Fruit fly (Drosophila melanogaster): ENCODE data around the gene Mec2.

The Mec2 gene

DNA sequence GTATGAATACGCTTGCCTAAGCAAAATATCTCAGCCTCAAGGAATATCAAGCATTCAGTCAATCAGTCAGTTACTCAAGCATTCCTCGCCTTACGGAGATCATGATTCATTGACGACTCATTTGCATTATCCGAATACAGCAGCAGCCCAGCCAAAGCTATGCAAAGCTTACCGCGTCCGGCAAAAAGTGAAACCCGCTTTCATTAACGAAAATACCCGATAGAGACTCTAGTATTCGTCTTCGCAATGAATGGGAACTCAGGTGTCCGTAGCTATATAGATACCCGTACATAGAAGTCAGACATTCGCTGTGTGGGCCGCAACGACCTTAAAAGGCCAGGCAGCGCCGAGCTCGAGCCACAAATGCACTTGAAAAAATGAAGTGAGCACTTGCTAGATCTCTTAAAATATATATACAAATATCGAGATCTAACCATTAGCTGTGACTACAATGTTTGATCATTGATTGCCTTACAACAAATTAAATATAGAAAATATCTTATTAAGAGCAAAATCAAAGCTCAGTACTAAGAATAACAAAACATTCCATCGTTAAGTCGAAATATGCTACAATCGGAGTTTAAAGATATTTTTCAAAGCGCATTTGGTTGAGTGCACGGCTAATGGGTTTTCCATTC is 42.9 kb upstream of the Mec2 start (continued):
- TF ChIP-seq cyc (GFP tag; optimal IDR thresholded peaks at IDR 0.05) (no peak), Lpt (GFP tag; optimal IDR thresholded peaks at IDR 0.05) (peak; percentile 54), esn (GFP tag; optimal IDR thresholded peaks at IDR 0.05) (peak; percentile 38), fkh (GFP tag; optimal IDR thresholded peaks at IDR 0.05) (no peak), CG6854 (GFP tag; optimal IDR thresholded peaks at IDR 0.05) (no peak), CG6163 (GFP tag; IDR thresholded peaks at IDR 0.05) (peak; percentile 40; the same call in 1 of the 3 replicates), CG11902 (GFP tag; optimal IDR thresholded peaks at IDR 0.05) (peak; percentile 4), spab (GFP tag; optimal IDR thresholded peaks at IDR 0.05) (peak; percentile 50), CG7368 (GFP tag; optimal IDR thresholded peaks at IDR 0.05) (peak; percentile 16), CG8119 (GFP tag; IDR thresholded peaks at IDR 0.05) (peak; percentile 75), CG16779 (tag; optimal IDR thresholded peaks at IDR 0.05) (peak; percentile 10), CG6808 (GFP tag; optimal IDR thresholded peaks at IDR 0.05) (peak; percentile 60), salr (GFP tag; optimal IDR thresholded peaks at IDR 0.05) (peak; percentile 24 to 66), Eip75B (GFP tag; optimal IDR thresholded peaks at IDR 0.05) (peak; percentile 62)

DNA sequence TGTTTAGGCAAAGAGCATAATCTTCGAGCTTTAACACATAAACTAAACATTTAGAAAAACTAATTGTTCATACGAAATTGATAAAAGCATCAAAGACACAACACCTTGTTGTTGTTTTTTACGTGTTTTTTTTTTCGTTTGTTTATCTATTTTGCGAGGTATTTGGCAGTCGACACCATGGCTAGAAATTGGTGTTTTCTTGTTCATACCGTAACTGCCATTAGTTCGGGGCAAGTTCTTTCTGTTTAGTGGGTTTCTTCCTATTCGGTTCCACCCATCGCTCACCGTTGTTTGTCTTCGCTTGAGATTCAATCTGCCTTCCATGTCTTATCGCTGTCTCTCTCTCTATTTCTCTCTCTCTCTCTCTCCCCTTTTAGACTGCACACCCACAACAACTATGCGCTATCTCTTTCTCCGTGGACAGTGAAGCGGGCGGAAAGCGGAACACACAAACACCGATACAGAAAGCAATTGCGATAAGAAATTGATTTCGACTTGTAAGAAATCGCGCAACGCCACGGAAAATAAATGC is 41.3 kb upstream of the Mec2 start:
- TF ChIP-seq Lpt (GFP tag; optimal IDR thresholded peaks at IDR 0.05): peak; percentile 19
- TF ChIP-seq lz (GFP tag; optimal IDR thresholded peaks at IDR 0.05): peak; percentile 8
- TF ChIP-seq CG32006 (GFP tag; optimal IDR thresholded peaks at IDR 0.05): peak; percentile 78
- TF ChIP-seq fd85E (GFP tag; optimal IDR thresholded peaks at IDR 0.05): no peak
- TF ChIP-seq CG11294 (GFP tag; IDR thresholded peaks at IDR 0.05): no peak
- peak; percentile 29 for TF ChIP-seq dsx (GFP tag; optimal IDR thresholded peaks at IDR 0.05; ENCODE audit: poor library complexity, severe bottlenecking)
- TF ChIP-seq CG6808 (GFP tag; optimal IDR thresholded peaks at IDR 0.05): no peak
- TF ChIP-seq CG8319 (GFP tag; optimal IDR thresholded peaks at IDR 0.05): no peak
- TF ChIP-seq CG31627 (GFP tag; optimal IDR thresholded peaks at IDR 0.05): peak; percentile 20
- TF ChIP-seq CG6276 (GFP tag; optimal IDR thresholded peaks at IDR 0.05): peak; percentile 24
- TF ChIP-seq CG15336 (GFP tag; IDR thresholded peaks at IDR 0.05): peak; percentile 46
- TF ChIP-seq CG8119 (GFP tag; IDR thresholded peaks at IDR 0.05): peak; percentile 61
- TF ChIP-seq vri (GFP tag; optimal IDR thresholded peaks at IDR 0.05): no peak
- peak; percentile 54 for TF ChIP-seq OdsH (GFP tag; optimal IDR thresholded peaks at IDR 0.05)
- TF ChIP-seq CG4318 (GFP tag; optimal IDR thresholded peaks at IDR 0.05): peak; percentile 58
- peak; percentile 52; the same call in 2 of the 3 replicates for TF ChIP-seq eg (GFP tag; IDR thresholded peaks at IDR 0.05)
- peak in 1 of 2 experiments; percentile 40 for TF ChIP-seq salr (GFP tag; optimal IDR thresholded peaks at IDR 0.05)
- TF ChIP-seq CG6854 (GFP tag; optimal IDR thresholded peaks at IDR 0.05): no peak
- peak; percentile 30 for TF ChIP-seq pdm3 (GFP tag; optimal IDR thresholded peaks at IDR 0.05)
- no peak for TF ChIP-seq CG16779 (tag; optimal IDR thresholded peaks at IDR 0.05)
- no peak for TF ChIP-seq Sox15 (GFP tag; optimal IDR thresholded peaks at IDR 0.05)
- no peak for TF ChIP-seq Eip93F (GFP tag; optimal IDR thresholded peaks at IDR 0.05)
- peak; percentile 42 for TF ChIP-seq Eip75B (GFP tag; optimal IDR thresholded peaks at IDR 0.05)
- TF ChIP-seq Blimp-1 (GFP tag; optimal IDR thresholded peaks at IDR 0.05): no peak
- peak; percentile 68 for TF ChIP-seq fkh (GFP tag; optimal IDR thresholded peaks at IDR 0.05)
- TF ChIP-seq Met (GFP tag; optimal IDR thresholded peaks at IDR 0.05): peak; percentile 37
- no peak for TF ChIP-seq Hr38 (GFP tag; optimal IDR thresholded peaks at IDR 0.05)
- no peak for TF ChIP-seq Gug (GFP tag; IDR thresholded peaks at IDR 0.05)
- TF ChIP-seq topi (GFP tag; optimal IDR thresholded peaks at IDR 0.05): peak; percentile 30
- TF ChIP-seq fd59A (GFP tag; optimal IDR thresholded peaks at IDR 0.05): no peak
- TF ChIP-seq ss (GFP tag; optimal IDR thresholded peaks at IDR 0.05): peak in 1 of 2 experiments; percentile 6
- TF ChIP-seq CG8632 (GFP tag; optimal IDR thresholded peaks at IDR 0.05): peak; percentile 18
- TF ChIP-seq cyc (GFP tag; optimal IDR thresholded peaks at IDR 0.05): peak; percentile 4
- peak; percentile 15 for TF ChIP-seq CG11762 (GFP tag; optimal IDR thresholded peaks at IDR 0.05; ENCODE audit: insufficient read depth)
- peak; percentile 23 for TF ChIP-seq achi (GFP tag; optimal IDR thresholded peaks at IDR 0.05)
- peak; percentile 53 for TF ChIP-seq CG10631 (GFP tag; optimal IDR thresholded peaks at IDR 0.05)
- TF ChIP-seq acj6 (GFP tag; optimal IDR thresholded peaks at IDR 0.05): peak; percentile 30
- no peak for TF ChIP-seq Ets21C (GFP tag; optimal IDR thresholded peaks at IDR 0.05)
- TF ChIP-seq CG3032 (tag; optimal IDR thresholded peaks at IDR 0.05): no peak
- TF ChIP-seq CG6792 (GFP tag; optimal IDR thresholded peaks at IDR 0.05): no peak
- TF ChIP-seq esn (GFP tag; optimal IDR thresholded peaks at IDR 0.05): peak; percentile 37
- peak; percentile 31 for TF ChIP-seq CG3919 (GFP tag; optimal IDR thresholded peaks at IDR 0.05)
- TF ChIP-seq Sox14 (GFP tag; optimal IDR thresholded peaks at IDR 0.05): peak; percentile 15
